Fruit fly (Drosophila melanogaster) whole organism, embryonic: ENCODE data around the gene CG10445.

ENCODE experiments used
- CG2889 ChIP-seq: fragments of 200-800 bp; sonication (Bioruptor generic); IDR thresholded peaks from 3 replicates; pipeline ENCODE4 v1.3.6; 2022; ENCODE audit warnings: missing biosample characterization, missing genetic modification characterization
- CG6175 ChIP-seq: fragments of 200-800 bp; sonication (Bioruptor generic); IDR thresholded peaks from 3 replicates; pipeline ENCODE4 v1.3.6; 2022; ENCODE audit warnings: missing biosample characterization, missing genetic modification characterization
- D19B ChIP-seq: fragments of 200-800 bp; sonication (Bioruptor generic); optimal IDR thresholded peaks from 2 replicates; lab custom pipeline; 2017; ENCODE audit warnings: missing biosample characterization, mild to moderate bottlenecking, missing genetic modification characterization
- E2f2 ChIP-seq: fragments of 200-800 bp; sonication (Bioruptor generic); IDR thresholded peaks from 2 replicates; pipeline ENCODE4 v1.3.6; 2022; ENCODE audit warnings: missing biosample characterization, missing genetic modification characterization
- toy ChIP-seq: fragments of 200-800 bp; sonication (Bioruptor generic); IDR thresholded peaks from 2 replicates; pipeline ENCODE4 v1.3.6; 2022; ENCODE audit warnings: missing biosample characterization, missing genetic modification characterization
- wor ChIP-seq: fragments of 200-800 bp; sonication (Bioruptor generic); IDR thresholded peaks from 2 replicates; pipeline ENCODE4 v1.3.6; 2022; ENCODE audit warnings: missing biosample characterization, missing genetic modification characterization

- TF ChIP-seq wor (GFP tag; lab: Robert Waterston, UW) (peak; percentile 39; the same call in 1 of the 2 replicates), CG6175 (no peak), toy (GFP tag; lab: Robert Waterston, UW) (no peak), D19B (GFP tag; lab: Kevin White, UChicago) (no peak), E2f2 (GFP tag; lab: Robert Waterston, UW) (no peak), CG2889 (GFP tag; lab: Robert Waterston, UW) (no peak)
These were observed 42.8 kb upstream of the CG10445 start for dm6 chr3R:7962778-7963494.
